Fruit fly (Drosophila melanogaster) whole organism, embryonic: ENCODE data around the gene Or23a.

Experiments used
- Atf-2 ChIP-seq: fragments of 200-800 bp; sonication (Bioruptor generic); optimal IDR thresholded peaks from 2 replicates; lab custom pipeline; 2016; ENCODE audit warnings: missing biosample characterization, missing genetic modification characterization
- Atf3 ChIP-seq: fragments of 200-800 bp; sonication (Bioruptor generic); optimal IDR thresholded peaks from 3 replicates; lab custom pipeline; 2016; ENCODE audit warnings: missing biosample characterization, missing genetic modification characterization
- Bgb ChIP-seq: fragments of 200-800 bp; sonication (Bioruptor generic); IDR thresholded peaks from 2 replicates; pipeline ENCODE4 v1.3.6; 2022; ENCODE audit warnings: missing biosample characterization, missing genetic modification characterization; ENCODE audit not compliant: partially characterized antibody
- CG10209 ChIP-seq: fragments of 200-800 bp; sonication (Bioruptor generic); optimal IDR thresholded peaks from 3 replicates; lab custom pipeline; 2017; ENCODE audit warnings: missing biosample characterization, mild to moderate bottlenecking, missing genetic modification characterization, missing genetic modification reagents
- CG11085 ChIP-seq: fragments of 200-800 bp; sonication (Bioruptor generic); IDR thresholded peaks from 2 replicates; pipeline ENCODE4 v1.3.6; 2022; ENCODE audit warnings: missing biosample characterization, missing genetic modification characterization
- CG12155 ChIP-seq: fragments of 200-800 bp; sonication (Bioruptor generic); optimal IDR thresholded peaks from 3 replicates; lab custom pipeline; 2016; ENCODE audit warnings: missing biosample characterization, missing genetic modification characterization
- CG12299 ChIP-seq: fragments of 200-800 bp; sonication (Bioruptor generic); optimal IDR thresholded peaks from 2 replicates; lab custom pipeline; 2018; ENCODE audit warnings: missing biosample characterization, mild to moderate bottlenecking, missing genetic modification characterization
- CG12659 ChIP-seq: fragments of 200-800 bp; sonication (Bioruptor generic); optimal IDR thresholded peaks from 3 replicates; lab custom pipeline; 2017; ENCODE audit warnings: mild to moderate bottlenecking, missing biosample characterization, missing genetic modification reagents, missing genetic modification characterization
- CG14014 ChIP-seq: fragments of 200-800 bp; sonication (Bioruptor generic); IDR thresholded peaks from 2 replicates; pipeline ENCODE4 v1.3.6; 2022; ENCODE audit warnings: missing biosample characterization, missing genetic modification characterization
- CG14050 ChIP-seq: fragments of 200-800 bp; sonication (Bioruptor generic); IDR thresholded peaks from 3 replicates; pipeline ENCODE4 v1.3.6; 2022; ENCODE audit warnings: missing biosample characterization, missing genetic modification characterization
- CG2678 ChIP-seq: fragments of 200-800 bp; sonication (Bioruptor generic); optimal IDR thresholded peaks from 3 replicates; lab custom pipeline; 2019; ENCODE audit warnings: missing biosample characterization, mild to moderate bottlenecking, missing genetic modification characterization, moderate library complexity
- CG34422 ChIP-seq: fragments of 200-800 bp; sonication (Bioruptor generic); IDR thresholded peaks from 3 replicates; pipeline ENCODE4 v1.3.6; 2022; ENCODE audit warnings: missing biosample characterization, missing genetic modification characterization
- CG6689 ChIP-seq: fragments of 200-800 bp; sonication (Bioruptor generic); IDR thresholded peaks from 2 replicates; pipeline ENCODE4 v1.3.6; 2022; ENCODE audit warnings: missing biosample characterization, missing genetic modification characterization
- CG7963 ChIP-seq: fragments of 200-800 bp; sonication (Bioruptor generic); IDR thresholded peaks from 3 replicates; pipeline ENCODE4 v1.3.6; 2022; ENCODE audit warnings: missing biosample characterization, missing genetic modification characterization; ENCODE audit not compliant: partially characterized antibody
- CG7987 ChIP-seq: fragments of 200-800 bp; sonication (Bioruptor generic); optimal IDR thresholded peaks from 2 replicates; lab custom pipeline; 2018; ENCODE audit warnings: missing biosample characterization, mild to moderate bottlenecking, missing genetic modification characterization, moderate library complexity
- CG8924 ChIP-seq: fragments of 200-800 bp; optimal IDR thresholded peaks from 3 replicates; lab custom pipeline; 2019; ENCODE audit warnings: missing biosample characterization, mild to moderate bottlenecking, missing genetic modification characterization, moderate library complexity
- CG9215 ChIP-seq: fragments of 200-800 bp; sonication (Bioruptor generic); IDR thresholded peaks from 2 replicates; pipeline ENCODE4 v1.3.6; 2022; ENCODE audit warnings: missing biosample characterization, missing genetic modification characterization
- Dbx ChIP-seq: fragments of 200-800 bp; sonication (Bioruptor generic); IDR thresholded peaks from 3 replicates; pipeline ENCODE4 v1.3.6; 2022; ENCODE audit warnings: missing biosample characterization, missing genetic modification characterization
- Deaf1 ChIP-seq: fragments of 200-800 bp; optimal IDR thresholded peaks from 3 replicates; lab custom pipeline; 2019; ENCODE audit warnings: missing biosample characterization, mild to moderate bottlenecking, missing genetic modification characterization, moderate library complexity
- Dip3 ChIP-seq: fragments of 200-800 bp; sonication (Bioruptor generic); optimal IDR thresholded peaks from 3 replicates; lab custom pipeline; 2016; ENCODE audit warnings: missing biosample characterization, missing genetic modification characterization
- Doc2 ChIP-seq: fragments of 200-800 bp; sonication (Bioruptor generic); IDR thresholded peaks from 2 replicates; pipeline ENCODE4 v1.3.6; 2022; ENCODE audit warnings: missing biosample characterization, missing genetic modification characterization
- E2f1 ChIP-seq: fragments of 200-800 bp; sonication (Bioruptor generic); IDR thresholded peaks from 2 replicates; pipeline ENCODE4 v1.3.6; 2022; ENCODE audit warnings: missing biosample characterization, missing genetic modification characterization
- HLH3B ChIP-seq: fragments of 200-800 bp; sonication (Bioruptor generic); IDR thresholded peaks from 2 replicates; pipeline ENCODE4 v1.3.6; 2022; ENCODE audit warnings: missing biosample characterization, missing genetic modification characterization
- HmgZ ChIP-seq: fragments of 200-800 bp; sonication (Bioruptor generic); optimal IDR thresholded peaks from 2 replicates; lab custom pipeline; 2018; ENCODE audit warnings: missing biosample characterization, mild to moderate bottlenecking, missing genetic modification characterization
- Max ChIP-seq: fragments of 200-800 bp; sonication (Bioruptor generic); optimal IDR thresholded peaks from 2 replicates; lab custom pipeline; 2016; ENCODE audit warnings: missing biosample characterization, mild to moderate bottlenecking, missing genetic modification characterization
- Meics ChIP-seq: fragments of 200-800 bp; sonication (Bioruptor generic); optimal IDR thresholded peaks from 2 replicates; lab custom pipeline; 2017; ENCODE audit warnings: missing biosample characterization, mild to moderate bottlenecking, missing genetic modification characterization
- Myb ChIP-seq: fragments of 200-800 bp; sonication (Bioruptor generic); optimal IDR thresholded peaks from 2 replicates; lab custom pipeline; 2016; ENCODE audit warnings: missing biosample characterization, missing genetic modification characterization
- Spps ChIP-seq: fragments of 200-800 bp; sonication (Bioruptor generic); optimal IDR thresholded peaks from 2 replicates; lab custom pipeline; 2018; ENCODE audit warnings: missing biosample characterization, mild to moderate bottlenecking, missing genetic modification characterization
- Usf ChIP-seq: fragments of 200-800 bp; sonication (Bioruptor generic); optimal IDR thresholded peaks from 2 replicates; lab custom pipeline; 2017; ENCODE audit warnings: missing genotype, missing biosample characterization, missing genetic modification characterization
- Vsx1 ChIP-seq: fragments of 200-800 bp; sonication (Bioruptor generic); optimal IDR thresholded peaks from 2 replicates; lab custom pipeline; 2017; ENCODE audit warnings: missing biosample characterization, mild to moderate bottlenecking, missing genetic modification characterization, missing genetic modification reagents
- ato ChIP-seq: fragments of 200-800 bp; sonication (Bioruptor generic); IDR thresholded peaks from 2 replicates; pipeline ENCODE4 v1.3.6; 2022; ENCODE audit warnings: missing biosample characterization, missing genetic modification characterization; ENCODE audit not compliant: partially characterized antibody
- bab2 ChIP-seq: fragments of 200-800 bp; sonication (Bioruptor generic); optimal IDR thresholded peaks from 2 replicates; lab custom pipeline; 2016; ENCODE audit warnings: missing biosample characterization, missing genetic modification characterization
- bigmax ChIP-seq: fragments of 200-800 bp; sonication (Bioruptor generic); optimal IDR thresholded peaks from 2 replicates; lab custom pipeline; 2018; ENCODE audit warnings: missing biosample characterization, mild to moderate bottlenecking, missing genetic modification characterization
- bowl ChIP-seq: fragments of 200-800 bp; sonication (Bioruptor generic); IDR thresholded peaks from 2 replicates; pipeline ENCODE4 v1.3.6; 2022; ENCODE audit warnings: missing biosample characterization, missing genetic modification characterization
- dati ChIP-seq: fragments of 200-800 bp; sonication (Bioruptor generic); IDR thresholded peaks from 2 replicates; pipeline ENCODE4 v1.3.6; 2022; ENCODE audit warnings: missing biosample characterization, missing genetic modification characterization
- ewg ChIP-seq: fragments of 200-800 bp; sonication (Bioruptor generic); optimal IDR thresholded peaks from 3 replicates; lab custom pipeline; 2017; ENCODE audit warnings: mild to moderate bottlenecking, missing biosample characterization, missing genetic modification reagents, missing genetic modification characterization
- fd3F ChIP-seq: fragments of 200-800 bp; sonication (Bioruptor generic); optimal IDR thresholded peaks from 2 replicates; lab custom pipeline; 2018; ENCODE audit warnings: missing biosample characterization, mild to moderate bottlenecking, missing genetic modification characterization, moderate library complexity
- hth ChIP-seq: fragments of >200 bp; optimal IDR thresholded peaks from 2 replicates; lab custom pipeline; 2017; ENCODE audit warnings: inconsistent platforms
- lbe ChIP-seq: fragments of 200-800 bp; sonication (Bioruptor generic); optimal IDR thresholded peaks from 2 replicates; lab custom pipeline; 2016; ENCODE audit warnings: missing biosample characterization, mild to moderate bottlenecking, missing genetic modification characterization
- lov ChIP-seq, 2 experiments: fragments of 200-800 bp in 1 of 2; fragments of >200 bp in 1 of 2; sonication (Bioruptor generic) in 1 of 2; IDR thresholded peaks in 1 of 2; optimal IDR thresholded peaks in 1 of 2; 2 replicates in 1 of 2; 3 replicates in 1 of 2; pipeline versions ENCODE4 v1.3.6 to Lab custom; 2017 to 2022; ENCODE audit warnings: missing biosample characterization in 1 of 2, missing genetic modification characterization in 1 of 2
- mirr ChIP-seq: fragments of 200-800 bp; sonication (Bioruptor generic); optimal IDR thresholded peaks from 3 replicates; lab custom pipeline; 2018; ENCODE audit warnings: missing biosample characterization, mild to moderate bottlenecking, missing genetic modification characterization
- pho ChIP-seq: fragments of 200-800 bp; sonication (Bioruptor generic); optimal IDR thresholded peaks from 2 replicates; lab custom pipeline; 2016; ENCODE audit warnings: missing biosample characterization, missing genetic modification characterization
- repo ChIP-seq: fragments of 200-800 bp; sonication (Bioruptor generic); optimal IDR thresholded peaks from 2 replicates; lab custom pipeline; 2016; ENCODE audit warnings: missing biosample characterization, missing genetic modification characterization
- rib ChIP-seq: fragments of 200-800 bp; sonication (Bioruptor generic); IDR thresholded peaks from 2 replicates; pipeline ENCODE4 v1.3.6; 2022; ENCODE audit warnings: missing biosample characterization, missing genetic modification characterization
- row ChIP-seq: fragments of 200-800 bp; sonication (Bioruptor generic); IDR thresholded peaks from 3 replicates; pipeline ENCODE4 v1.3.6; 2022; ENCODE audit warnings: missing biosample characterization, missing genetic modification characterization
- run ChIP-seq: fragments of 200-800 bp; sonication (Bioruptor generic); optimal IDR thresholded peaks from 3 replicates; lab custom pipeline; 2018; ENCODE audit warnings: missing biosample characterization, mild to moderate bottlenecking, missing genetic modification characterization
- shn ChIP-seq: fragments of 200-800 bp; sonication (Bioruptor generic); optimal IDR thresholded peaks from 3 replicates; lab custom pipeline; 2016; ENCODE audit warnings: missing biosample characterization, missing genetic modification characterization
- sim ChIP-seq: fragments of 200-800 bp; sonication (Bioruptor generic); IDR thresholded peaks from 2 replicates; pipeline ENCODE4 v1.3.6; 2022; ENCODE audit warnings: missing biosample characterization, missing genetic modification characterization
- sisA ChIP-seq: fragments of 200-800 bp; sonication (Bioruptor generic); IDR thresholded peaks from 2 replicates; pipeline ENCODE4 v1.3.6; 2022; ENCODE audit warnings: missing biosample characterization, missing genetic modification characterization
- toy ChIP-seq: fragments of 200-800 bp; sonication (Bioruptor generic); IDR thresholded peaks from 2 replicates; pipeline ENCODE4 v1.3.6; 2022; ENCODE audit warnings: missing biosample characterization, missing genetic modification characterization
- zen2 ChIP-seq: fragments of 200-800 bp; sonication (Bioruptor generic); IDR thresholded peaks from 3 replicates; pipeline ENCODE4 v1.3.6; 2022; ENCODE audit warnings: missing biosample characterization, missing genetic modification characterization; ENCODE audit not compliant: partially characterized antibody
- zfh2 ChIP-seq: fragments of 200-800 bp; sonication (Bioruptor generic); optimal IDR thresholded peaks from 2 replicates; lab custom pipeline; 2016; ENCODE audit warnings: missing biosample characterization, missing genetic modification characterization

Gene Or23a

DNA sequence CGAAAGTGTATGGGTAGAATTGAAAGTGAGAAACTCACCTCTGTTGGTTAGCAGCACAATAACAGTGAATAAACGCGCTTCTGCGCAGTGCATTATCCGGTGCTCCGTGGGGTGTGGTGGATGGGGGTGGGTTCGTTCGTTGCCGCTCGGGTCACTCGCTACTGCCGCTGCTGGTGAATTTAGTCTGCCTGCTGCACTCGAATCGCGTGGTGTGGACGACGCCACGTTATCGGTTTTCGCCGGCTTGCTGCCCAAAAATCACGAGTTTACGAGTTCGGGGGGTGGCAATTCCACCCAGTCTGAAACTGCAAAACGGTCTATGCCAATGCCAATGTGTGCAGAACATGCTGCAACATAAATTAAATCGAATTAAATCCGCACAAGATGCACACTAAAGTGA, 23.7 kb downstream of the Or23a start, which contains the start of gene Tmtc1:
TSS of gene Tmtc1 (plus strand) at position 182 of the 400 bp plus-strand sequence.
- no peak for TF ChIP-seq shn
- no peak for TF ChIP-seq ato (GFP tag; lab: Robert Waterston, UW)
- TF ChIP-seq Vsx1 (GFP tag; lab: Kevin White, UChicago): no peak
- TF ChIP-seq CG10209 (GFP tag; lab: Kevin White, UChicago): no peak
- no peak for TF ChIP-seq repo
- TF ChIP-seq Spps (tag; lab: Kevin White, UChicago): no peak
- no peak for TF ChIP-seq Atf3 (GFP tag; lab: Kevin White, UChicago)
- TF ChIP-seq Bgb: peak; percentile 21; the same call in 1 of the 2 replicates
- TF ChIP-seq CG12155 (GFP tag; lab: Kevin White, UChicago): peak; percentile 74
- TF ChIP-seq zen2 (GFP tag; lab: Robert Waterston, UW): peak; percentile 22; the same call in 1 of the 3 replicates
- TF ChIP-seq zfh2 (GFP tag; lab: Kevin White, UChicago): no peak
- TF ChIP-seq Meics (GFP tag; lab: Kevin White, UChicago): no peak
- TF ChIP-seq HmgZ: no peak
- TF ChIP-seq sim: no peak
- no peak for TF ChIP-seq Doc2 (GFP tag; lab: Robert Waterston, UW)
- no peak for TF ChIP-seq pho (GFP tag; lab: Kevin White, UChicago)
- TF ChIP-seq Dip3 (GFP tag; lab: Kevin White, UChicago): no peak
- TF ChIP-seq Atf-2: no peak
- TF ChIP-seq CG6689 (GFP tag; lab: Robert Waterston, UW): no peak
- no peak for TF ChIP-seq fd3F (GFP tag; lab: Kevin White, UChicago)
- TF ChIP-seq hth: no peak
- TF ChIP-seq HLH3B (GFP tag; lab: Robert Waterston, UW): no peak
- TF ChIP-seq lbe (GFP tag; lab: Kevin White, UChicago): no peak
- TF ChIP-seq Dbx: no peak
- TF ChIP-seq CG11085 (GFP tag; lab: Robert Waterston, UW): no peak
- no peak for TF ChIP-seq CG7963 (GFP tag; lab: Robert Waterston, UW)
- TF ChIP-seq mirr: no peak
- no peak for TF ChIP-seq CG12299 (tag; lab: Kevin White, UChicago)
- TF ChIP-seq sisA: no peak
- TF ChIP-seq dati: no peak
- TF ChIP-seq toy (GFP tag; lab: Robert Waterston, UW): no peak
- peak; percentile 89 for TF ChIP-seq ewg (GFP tag; lab: Kevin White, UChicago)
- no peak for TF ChIP-seq bowl (GFP tag; lab: Robert Waterston, UW)
- no peak for TF ChIP-seq CG7987 (GFP tag; lab: Kevin White, UChicago)
- no peak for TF ChIP-seq CG14050 (GFP tag; lab: Robert Waterston, UW)
- no peak for TF ChIP-seq CG14014 (GFP tag; lab: Robert Waterston, UW)
- no peak for TF ChIP-seq Myb (GFP tag; lab: Kevin White, UChicago)
- TF ChIP-seq CG12659 (GFP tag; lab: Kevin White, UChicago): no peak
- no peak for TF ChIP-seq bigmax (GFP tag; lab: Kevin White, UChicago)
- TF ChIP-seq lov (optimal IDR thresholded peaks at IDR 0.05; lab: Kevin White, UChicago): no peak
- TF ChIP-seq lov (GFP tag; IDR thresholded peaks at IDR 0.05; lab: Robert Waterston, UW): no peak
- TF ChIP-seq Usf (GFP tag; lab: Kevin White, UChicago): no peak
- no peak for TF ChIP-seq CG8924 (tag; lab: Kevin White, UChicago)
- no peak for TF ChIP-seq CG9215 (GFP tag; lab: Robert Waterston, UW)
- no peak for TF ChIP-seq E2f1 (GFP tag; lab: Robert Waterston, UW)
- TF ChIP-seq CG2678 (tag; lab: Kevin White, UChicago): no peak
- TF ChIP-seq bab2 (GFP tag; lab: Kevin White, UChicago): no peak
- no peak for TF ChIP-seq run
- TF ChIP-seq rib: no peak
- no peak for TF ChIP-seq row
- peak; percentile 93 for TF ChIP-seq Deaf1 (tag; lab: Kevin White, UChicago)
- no peak for TF ChIP-seq Max (GFP tag; lab: Kevin White, UChicago)
- TF ChIP-seq CG34422: peak; percentile 8; the same call in 1 of the 3 replicates
